Fruit fly (Drosophila melanogaster) whole organism, embryonic: Measurements from ENCODE around the gene MTPAP.

Experiments used
- Antp ChIP-seq: fragments of 200-800 bp; sonication (Bioruptor generic); optimal IDR thresholded peaks from 3 replicates; lab custom pipeline; 2016; ENCODE audit warnings: missing biosample characterization, missing genetic modification characterization
- Bteb2 ChIP-seq: fragments of 200-800 bp; sonication (Bioruptor generic); optimal IDR thresholded peaks from 2 replicates; lab custom pipeline; 2016; ENCODE audit warnings: missing biosample characterization, missing genetic modification characterization
- CG11456 ChIP-seq: fragments of 200-800 bp; sonication (Bioruptor generic); IDR thresholded peaks from 3 replicates; pipeline ENCODE4 v1.3.6; 2022; ENCODE audit warnings: missing biosample characterization, missing genetic modification characterization
- CG11723 ChIP-seq: fragments of 200-800 bp; sonication (Bioruptor generic); optimal IDR thresholded peaks from 2 replicates; lab custom pipeline; 2017; ENCODE audit warnings: missing biosample characterization, mild to moderate bottlenecking, missing genetic modification characterization
- CG12155 ChIP-seq: fragments of 200-800 bp; sonication (Bioruptor generic); optimal IDR thresholded peaks from 3 replicates; lab custom pipeline; 2016; ENCODE audit warnings: missing biosample characterization, missing genetic modification characterization
- CG13624 ChIP-seq: fragments of 200-800 bp; sonication (Bioruptor generic); optimal IDR thresholded peaks from 2 replicates; lab custom pipeline; 2016; ENCODE audit warnings: missing biosample characterization, missing genetic modification characterization
- CG32532 ChIP-seq: fragments of 200-800 bp; sonication (Bioruptor generic); IDR thresholded peaks from 2 replicates; pipeline ENCODE4 v1.3.6; 2022; ENCODE audit warnings: missing biosample characterization, missing genetic modification characterization
- CG3847 ChIP-seq: fragments of 200-800 bp; sonication (Bioruptor generic); IDR thresholded peaks from 2 replicates; pipeline ENCODE4 v1.3.6; 2022; ENCODE audit warnings: missing biosample characterization, missing genetic modification characterization
- CG42726 ChIP-seq: fragments of 200-800 bp; sonication (Bioruptor generic); IDR thresholded peaks from 2 replicates; pipeline ENCODE4 v1.3.6; 2022; ENCODE audit warnings: missing biosample characterization, missing genetic modification characterization; ENCODE audit not compliant: partially characterized antibody
- CG4328 ChIP-seq: fragments of 200-800 bp; sonication (Bioruptor generic); optimal IDR thresholded peaks from 3 replicates; lab custom pipeline; 2017; ENCODE audit warnings: missing biosample characterization, missing genetic modification reagents, missing genetic modification characterization
- CG4360 ChIP-seq: fragments of 200-800 bp; sonication (Bioruptor generic); IDR thresholded peaks from 2 replicates; pipeline ENCODE4 v1.3.6; 2022; ENCODE audit warnings: missing biosample characterization, missing genetic modification characterization
- CG9797 ChIP-seq: fragments of 200-800 bp; sonication (Bioruptor generic); optimal IDR thresholded peaks from 3 replicates; lab custom pipeline; 2018; ENCODE audit warnings: missing biosample characterization, mild to moderate bottlenecking, missing genetic modification characterization
- Dref ChIP-seq: fragments of 200-800 bp; sonication (Bioruptor generic); IDR thresholded peaks from 2 replicates; pipeline ENCODE4 v1.3.6; 2022; ENCODE audit warnings: missing biosample characterization, missing genetic modification characterization
- E2f2 ChIP-seq: fragments of 200-800 bp; sonication (Bioruptor generic); IDR thresholded peaks from 2 replicates; pipeline ENCODE4 v1.3.6; 2022; ENCODE audit warnings: missing biosample characterization, missing genetic modification characterization
- H2.0 ChIP-seq: fragments of 200-800 bp; sonication (Bioruptor generic); IDR thresholded peaks from 2 replicates; pipeline ENCODE4 v1.3.6; 2022; ENCODE audit warnings: missing biosample characterization, missing genetic modification characterization
- HLH4C ChIP-seq: fragments of 200-800 bp; sonication (Bioruptor generic); IDR thresholded peaks from 3 replicates; pipeline ENCODE4 v1.3.6; 2022; ENCODE audit warnings: missing biosample characterization, missing genetic modification characterization; ENCODE audit not compliant: partially characterized antibody
- HmgD ChIP-seq: fragments of 200-800 bp; sonication (Bioruptor generic); optimal IDR thresholded peaks from 3 replicates; lab custom pipeline; 2016; ENCODE audit warnings: missing biosample characterization, missing genetic modification characterization
- Hsf ChIP-seq: fragments of 200-800 bp; sonication (Bioruptor generic); optimal IDR thresholded peaks from 3 replicates; lab custom pipeline; 2016; ENCODE audit warnings: missing biosample characterization, missing genetic modification characterization
- Lhr ChIP-seq: fragments of 200-800 bp; sonication (Bioruptor generic); optimal IDR thresholded peaks from 3 replicates; lab custom pipeline; 2017; ENCODE audit warnings: mild to moderate bottlenecking, missing biosample characterization, missing genetic modification reagents, missing genetic modification characterization
- MESR4 ChIP-seq: fragments of 200-800 bp; sonication (Bioruptor generic); optimal IDR thresholded peaks from 2 replicates; lab custom pipeline; 2018; ENCODE audit warnings: missing biosample characterization, mild to moderate bottlenecking, missing genetic modification characterization, moderate library complexity
- Med ChIP-seq: fragments of 200-800 bp; sonication (Bioruptor generic); peaks from one replicate; lab custom pipeline; 2016; ENCODE audit warnings: missing biosample characterization, missing genetic modification characterization, mild to moderate bottlenecking, inconsistent platforms, moderate library complexity
- NfI ChIP-seq: fragments of 200-800 bp; sonication (Bioruptor generic); optimal IDR thresholded peaks from 3 replicates; lab custom pipeline; 2018; ENCODE audit warnings: missing biosample characterization, mild to moderate bottlenecking, missing genetic modification characterization, moderate library complexity
- Poxn ChIP-seq: fragments of 200-800 bp; sonication (Bioruptor generic); IDR thresholded peaks from 2 replicates; pipeline ENCODE4 v1.3.6; 2022; ENCODE audit warnings: missing biosample characterization, missing genetic modification characterization
- Rfx ChIP-seq: fragments of 200-800 bp; sonication (Bioruptor generic); IDR thresholded peaks from 2 replicates; pipeline ENCODE4 v1.3.6; 2022; ENCODE audit warnings: missing biosample characterization, missing genetic modification characterization
- Scr ChIP-seq: fragments of 200-800 bp; sonication (Bioruptor generic); IDR thresholded peaks from 2 replicates; pipeline ENCODE4 v1.3.6; 2022; ENCODE audit warnings: missing biosample characterization, missing genetic modification characterization; ENCODE audit not compliant: partially characterized antibody
- Sox102F ChIP-seq: fragments of 200-800 bp; sonication (Bioruptor generic); optimal IDR thresholded peaks from 2 replicates; lab custom pipeline; 2018; ENCODE audit warnings: missing biosample characterization, mild to moderate bottlenecking, missing genetic modification characterization, moderate library complexity
- Trl ChIP-seq, 3 experiments: fragments of >200 bp in 2 of 3; fragments of 200-800 bp in 1 of 3; sonication (Bioruptor generic) in 1 of 3; optimal IDR thresholded peaks; 2 replicates in 1 of 3; 3 replicates in 2 of 3; lab custom pipeline; 2016 to 2017; ENCODE audit warnings: missing biosample characterization in 1 of 3, missing genetic modification characterization in 1 of 3
- aop ChIP-seq: fragments of 200-800 bp; sonication (Bioruptor generic); IDR thresholded peaks from 2 replicates; pipeline ENCODE4 v1.3.6; 2022; ENCODE audit warnings: missing biosample characterization, missing genetic modification characterization
- ara ChIP-seq: fragments of 200-800 bp; sonication (Bioruptor generic); IDR thresholded peaks from 2 replicates; pipeline ENCODE4 v1.3.6; 2022; ENCODE audit warnings: missing biosample characterization, missing genetic modification characterization
- az2 ChIP-seq: fragments of 200-800 bp; sonication (Bioruptor generic); optimal IDR thresholded peaks from 3 replicates; lab custom pipeline; 2016; ENCODE audit warnings: missing biosample characterization, missing genetic modification characterization
- bbx ChIP-seq: fragments of 200-800 bp; sonication (Bioruptor generic); IDR thresholded peaks from 2 replicates; pipeline ENCODE4 v1.3.6; 2022; ENCODE audit warnings: missing biosample characterization, missing genetic modification characterization; ENCODE audit not compliant: partially characterized antibody
- gce ChIP-seq: fragments of 200-800 bp; sonication (Bioruptor generic); IDR thresholded peaks from 3 replicates; pipeline ENCODE4 v1.3.6; 2022; ENCODE audit warnings: missing biosample characterization, missing genetic modification characterization
- her ChIP-seq: fragments of 200-800 bp; sonication (Bioruptor generic); optimal IDR thresholded peaks from 2 replicates; lab custom pipeline; 2016; ENCODE audit warnings: missing biosample characterization, missing genetic modification characterization
- ind ChIP-seq: fragments of 200-800 bp; sonication (Bioruptor generic); optimal IDR thresholded peaks from 3 replicates; lab custom pipeline; 2016; ENCODE audit warnings: missing biosample characterization, missing genetic modification characterization
- knrl ChIP-seq: fragments of 200-800 bp; sonication (Bioruptor generic); IDR thresholded peaks from 3 replicates; pipeline ENCODE4 v1.3.6; 2022; ENCODE audit warnings: missing biosample characterization, missing genetic modification characterization; ENCODE audit not compliant: partially characterized antibody
- lilli ChIP-seq: fragments of 200-800 bp; sonication (Bioruptor generic); optimal IDR thresholded peaks from 3 replicates; lab custom pipeline; 2016; ENCODE audit warnings: missing biosample characterization, missing genetic modification characterization
- lov ChIP-seq, 2 experiments: fragments of 200-800 bp in 1 of 2; fragments of >200 bp in 1 of 2; sonication (Bioruptor generic) in 1 of 2; IDR thresholded peaks in 1 of 2; optimal IDR thresholded peaks in 1 of 2; 2 replicates in 1 of 2; 3 replicates in 1 of 2; pipeline versions ENCODE4 v1.3.6 to Lab custom; 2017 to 2022; ENCODE audit warnings: missing biosample characterization in 1 of 2, missing genetic modification characterization in 1 of 2
- mam ChIP-seq: fragments of 200-800 bp; sonication (Bioruptor generic); optimal IDR thresholded peaks from 3 replicates; lab custom pipeline; 2016; ENCODE audit warnings: missing biosample characterization, missing genetic modification characterization
- nom ChIP-seq: fragments of 200-800 bp; sonication (Bioruptor generic); optimal IDR thresholded peaks from 2 replicates; lab custom pipeline; 2017; ENCODE audit warnings: missing biosample characterization, missing genetic modification characterization, mild to moderate bottlenecking, moderate library complexity, missing genetic modification reagents
- phol ChIP-seq: fragments of 200-800 bp; sonication (Bioruptor generic); optimal IDR thresholded peaks from 3 replicates; lab custom pipeline; 2018; ENCODE audit warnings: missing biosample characterization, mild to moderate bottlenecking, missing genetic modification characterization, moderate library complexity
- pros ChIP-seq: fragments of 200-800 bp; sonication (Bioruptor generic); optimal IDR thresholded peaks from 3 replicates; lab custom pipeline; 2019; ENCODE audit warnings: missing biosample characterization, mild to moderate bottlenecking, missing genetic modification characterization, moderate library complexity
- pum ChIP-seq: fragments of 200-800 bp; sonication (Bioruptor generic); optimal IDR thresholded peaks from 2 replicates; lab custom pipeline; 2016; ENCODE audit warnings: missing biosample characterization, missing genetic modification characterization
- pzg ChIP-seq: fragments of 200-800 bp; sonication (Bioruptor generic); optimal IDR thresholded peaks from 3 replicates; lab custom pipeline; 2018; ENCODE audit warnings: missing biosample characterization, mild to moderate bottlenecking, missing genetic modification characterization, moderate library complexity
- row ChIP-seq: fragments of 200-800 bp; sonication (Bioruptor generic); IDR thresholded peaks from 3 replicates; pipeline ENCODE4 v1.3.6; 2022; ENCODE audit warnings: missing biosample characterization, missing genetic modification characterization
- shn ChIP-seq: fragments of 200-800 bp; sonication (Bioruptor generic); optimal IDR thresholded peaks from 3 replicates; lab custom pipeline; 2016; ENCODE audit warnings: missing biosample characterization, missing genetic modification characterization
- sqz ChIP-seq: fragments of 200-800 bp; sonication (Bioruptor generic); optimal IDR thresholded peaks from 3 replicates; lab custom pipeline; 2018; ENCODE audit warnings: missing biosample characterization, mild to moderate bottlenecking, missing genetic modification characterization
- trem ChIP-seq: fragments of 200-800 bp; optimal IDR thresholded peaks from 3 replicates; lab custom pipeline; 2019; ENCODE audit warnings: missing biosample characterization, mild to moderate bottlenecking, missing genetic modification characterization, moderate library complexity
- zen ChIP-seq: fragments of 200-800 bp; sonication (Bioruptor generic); optimal IDR thresholded peaks from 3 replicates; lab custom pipeline; 2018; ENCODE audit warnings: missing biosample characterization, mild to moderate bottlenecking, missing genetic modification characterization, moderate library complexity
- zfh2 ChIP-seq: fragments of 200-800 bp; sonication (Bioruptor generic); optimal IDR thresholded peaks from 2 replicates; lab custom pipeline; 2016; ENCODE audit warnings: missing biosample characterization, missing genetic modification characterization

Gene MTPAP

DNA sequence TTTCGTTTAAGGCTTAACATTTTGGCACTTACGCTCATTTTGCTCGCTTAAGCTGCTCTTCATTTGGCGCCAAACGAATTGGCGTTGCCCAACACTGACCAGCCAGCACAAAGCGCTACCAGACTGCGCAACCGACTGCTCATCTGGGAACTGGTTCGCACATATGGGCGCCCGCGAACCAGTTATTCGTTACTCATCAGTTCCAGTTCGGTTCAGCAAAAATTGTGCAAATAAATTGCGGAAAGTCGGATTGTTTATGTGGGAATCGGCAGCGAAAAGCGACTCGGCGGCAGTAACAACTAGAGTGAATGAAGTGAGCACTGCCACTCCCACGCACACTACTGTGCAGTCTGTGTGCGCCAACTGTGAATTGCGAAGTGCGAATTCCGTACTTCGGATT lies 43.7 kb upstream of the MTPAP start, which contains the start of gene Rilpl (continued):
- TF ChIP-seq sqz (GFP tag; lab: Kevin White, UChicago) (no peak), CG9797 (GFP tag; lab: Kevin White, UChicago) (peak; percentile 23), HLH4C (peak; percentile 55; the same call in 2 of the 3 replicates), pum (GFP tag; lab: Kevin White, UChicago) (no peak), H2.0 (no peak; the same call in 1 of the 2 replicates), phol (tag; lab: Kevin White, UChicago) (peak; percentile 24), CG3847 (GFP tag; lab: Robert Waterston, UW) (peak; percentile 82), Lhr (peak; percentile 30), shn (GFP tag; lab: Kevin White, UChicago) (no peak), her (peak; percentile 49), NfI (peak; percentile 27), CG4328 (GFP tag; lab: Kevin White, UChicago) (no peak), Dref (GFP tag; lab: Robert Waterston, UW) (peak; percentile 42; the same call in 1 of the 2 replicates), mam (GFP tag; lab: Kevin White, UChicago) (peak; percentile 13), gce (no peak), Antp (GFP tag; lab: Kevin White, UChicago) (peak; percentile 27), Hsf (peak; percentile 37), CG12155 (peak; percentile 64), Rfx (GFP tag; lab: Robert Waterston, UW) (peak; percentile 62), row (peak; percentile 33; the same call in 1 of the 3 replicates), Scr (peak; percentile 53), CG32532 (GFP tag; lab: Robert Waterston, UW) (no peak; the same call in 1 of the 2 replicates), pros (GFP tag; lab: Kevin White, UChicago) (no peak), Trl (optimal IDR thresholded peaks at IDR 0.05; lab: Kevin White, UChicago) (no peak), Trl (GFP tag; optimal IDR thresholded peaks at IDR 0.05; lab: Kevin White, UChicago) (peak; percentile 34), CG42726 (GFP tag; lab: Robert Waterston, UW) (0 out of 2 replicates have a peak, but pooled peaks have one; percentile 23), az2 (GFP tag; lab: Kevin White, UChicago) (no peak), bbx (GFP tag; lab: Robert Waterston, UW) (peak; percentile 51; the same call in 1 of the 2 replicates), lov (optimal IDR thresholded peaks at IDR 0.05; lab: Kevin White, UChicago) (no peak), lov (GFP tag; IDR thresholded peaks at IDR 0.05; lab: Robert Waterston, UW) (0 out of 3 replicates have a peak, but pooled peaks have one; percentile 14), pzg (GFP tag; lab: Kevin White, UChicago) (peak; percentile 93), CG11456 (GFP tag; lab: Robert Waterston, UW) (0 out of 3 replicates have a peak, but pooled peaks have one; percentile 24), CG13624 (GFP tag; lab: Kevin White, UChicago) (peak; percentile 30), zen (tag; lab: Kevin White, UChicago) (peak; percentile 13), knrl (peak; percentile 67), trem (tag; lab: Kevin White, UChicago) (peak; percentile 77), aop (GFP tag; lab: Robert Waterston, UW) (no peak), E2f2 (GFP tag; lab: Robert Waterston, UW) (peak; percentile 95), nom (GFP tag; lab: Kevin White, UChicago) (peak; percentile 66), Bteb2 (GFP tag; lab: Kevin White, UChicago) (peak; percentile 25), MESR4 (GFP tag; lab: Kevin White, UChicago) (peak; percentile 77), Med (GFP tag; lab: Kevin White, UChicago) (peak; percentile 94), CG4360 (GFP tag; lab: Robert Waterston, UW) (no peak), Poxn (no peak), ara (no peak), lilli (peak; percentile 35), zfh2 (peak; percentile 52), HmgD (peak; percentile 64), CG11723 (GFP tag; lab: Kevin White, UChicago) (no peak), ind (GFP tag; lab: Kevin White, UChicago) (peak; percentile 2), Sox102F (GFP tag; lab: Kevin White, UChicago) (no peak)
